Worm (Caenorhabditis elegans): ENCODE results near the gene Y82E9BR.18.

Gene Y82E9BR.18

ce11 chrIII:1419700-1420356 is 63.5 kb downstream of the Y82E9BR.18 start (continued):
- TF ChIP-seq sea-2 (GFP tag; IDR thresholded peaks at IDR 0.05), result 0 out of 2 replicates have a peak, but pooled peaks have one; percentile 28
- peak; percentile 46 to 48 for TF ChIP-seq rec-8 (tag; optimal IDR thresholded peaks at IDR 0.05)
- TF ChIP-seq nfya-2 (GFP tag; IDR thresholded peaks at IDR 0.05), result no peak; the same call in 1 of the 2 replicates
- peak; percentile 84 for TF ChIP-seq hmg-20 (GFP tag; IDR thresholded peaks at IDR 0.05)
- TF ChIP-seq madf-10 (tag; optimal IDR thresholded peaks at IDR 0.05), result peak; percentile 90
- peak; percentile 77; the same call in 1 of the 2 replicates for TF ChIP-seq egl-18 (GFP tag; IDR thresholded peaks at IDR 0.05)
- TF ChIP-seq egl-44 (GFP tag; IDR thresholded peaks at IDR 0.05), result peak; percentile 47; the same call in 1 of the 2 replicates
- TF ChIP-seq tlf-1 (GFP tag; optimal IDR thresholded peaks at IDR 0.05), result peak; percentile 94
- TF ChIP-seq F37B4.10 (GFP tag; IDR thresholded peaks at IDR 0.05), result 0 out of 2 replicates have a peak, but pooled peaks have one; percentile 42
- TF ChIP-seq pha-4 (tag; optimal IDR thresholded peaks at IDR 0.05), result peak; percentile 42
- peak; percentile 93 for TF ChIP-seq B0035.1 (tag; optimal IDR thresholded peaks at IDR 0.05)
- TF ChIP-seq T07F8.4 (tag; optimal IDR thresholded peaks at IDR 0.05), result no peak
- peak; percentile 31; the same call in 1 of the 2 replicates for TF ChIP-seq cebp-1 (GFP tag; IDR thresholded peaks at IDR 0.05)
- peak; percentile 80 for TF ChIP-seq cebp-1 (tag; optimal IDR thresholded peaks at IDR 0.05)
- TF ChIP-seq fkh-3 (tag; optimal IDR thresholded peaks at IDR 0.05), result peak; percentile 89
- peak; percentile 69 for TF ChIP-seq mxl-1 (tag; optimal IDR thresholded peaks at IDR 0.05)
- peak; percentile 36 for TF ChIP-seq B0261.1 (tag; optimal IDR thresholded peaks at IDR 0.05)
- TF ChIP-seq lin-26 (GFP tag; IDR thresholded peaks at IDR 0.05), result peak; percentile 87
- no peak for TF ChIP-seq ztf-6 (GFP tag; IDR thresholded peaks at IDR 0.05)
- TF ChIP-seq ZK185.1 (tag; optimal IDR thresholded peaks at IDR 0.05; ENCODE audit: poor library complexity, severe bottlenecking), result peak; percentile 89
- TF ChIP-seq C17E4.6 (GFP tag; IDR thresholded peaks at IDR 0.05), result peak; percentile 45; the same call in 1 of the 2 replicates
- TF ChIP-seq atf-7 (tag; optimal IDR thresholded peaks at IDR 0.05), result peak; percentile 89
- peak; percentile 51 for TF ChIP-seq snpc-4 (GFP tag; optimal IDR thresholded peaks at IDR 0.05)
- TF ChIP-seq snpc-4 (tag; optimal IDR thresholded peaks at IDR 0.05), result peak in 3 of 4 experiments; percentile 16 to 60 (median 59)
- TF ChIP-seq ztf-3 (GFP tag; optimal IDR thresholded peaks at IDR 0.05), result peak; percentile 74
- peak; percentile 61 for TF ChIP-seq snpc-3.4 (tag; optimal IDR thresholded peaks at IDR 0.05)
- peak; percentile 98 for TF ChIP-seq F49E8.2 (tag; optimal IDR thresholded peaks at IDR 0.05; ENCODE audit: insufficient read depth)
- TF ChIP-seq ccch-3 (GFP tag; optimal IDR thresholded peaks at IDR 0.05), result no peak
- TF ChIP-seq xnd-1 (tag; optimal IDR thresholded peaks at IDR 0.05), result no peak
- peak; percentile 57 for TF ChIP-seq ztf-18 (tag; optimal IDR thresholded peaks at IDR 0.05)
- TF ChIP-seq lin-40 (tag; optimal IDR thresholded peaks at IDR 0.05), result peak; percentile 79
- TF ChIP-seq ekl-4 (GFP tag; IDR thresholded peaks at IDR 0.05), result peak; percentile 91
- TF ChIP-seq K12H6.12 (tag; optimal IDR thresholded peaks at IDR 0.05), result peak; percentile 79
- no peak for TF ChIP-seq ets-4 (GFP tag; optimal IDR thresholded peaks at IDR 0.05)
- no peak for TF ChIP-seq hlh-26 (GFP tag; conservative IDR thresholded peaks at IDR 0.05)
- TF ChIP-seq madf-6 (GFP tag; IDR thresholded peaks at IDR 0.05), result peak; percentile 83
- TF ChIP-seq hmg-1.2 (GFP tag; IDR thresholded peaks at IDR 0.05), result peak; percentile 55
- no peak for TF ChIP-seq F57A8.1 (GFP tag; optimal IDR thresholded peaks at IDR 0.05)
- TF ChIP-seq egrh-3 (GFP tag; IDR thresholded peaks at IDR 0.05), result no peak
- TF ChIP-seq B0336.3 (GFP tag; IDR thresholded peaks at IDR 0.05), result peak; percentile 97
- peak; percentile 63 for TF ChIP-seq attf-5 (GFP tag; optimal IDR thresholded peaks at IDR 0.05)
- TF ChIP-seq nhr-90 (tag; optimal IDR thresholded peaks at IDR 0.05), result peak; percentile 93
- TF ChIP-seq rpc-1 (optimal IDR thresholded peaks at IDR 0.05), result no peak
- TF ChIP-seq rpc-1 (tag; optimal IDR thresholded peaks at IDR 0.05), result peak; percentile 11
- peak; percentile 81 for TF ChIP-seq ztf-22 (GFP tag; optimal IDR thresholded peaks at IDR 0.05)
- TF ChIP-seq ztf-26 (tag; optimal IDR thresholded peaks at IDR 0.05), result peak; percentile 86
- no peak for TF ChIP-seq Y67H2A.10 (GFP tag; conservative IDR thresholded peaks at IDR 0.05)

All from whole organism, young adult.